Worm (Caenorhabditis elegans): ENCODE measurements around the gene F39G3.5.

- TF ChIP-seq elt-3 (tag; optimal IDR thresholded peaks at IDR 0.05) = no peak
- TF ChIP-seq fos-1 (tag; optimal IDR thresholded peaks at IDR 0.05) = no peak
- TF ChIP-seq pqm-1 (tag; optimal IDR thresholded peaks at IDR 0.05) = no peak
- no peak for TF ChIP-seq lin-15B (tag; optimal IDR thresholded peaks at IDR 0.05)
Measured at ce11 chrV:4681670-4682069, 40.7 kb upstream of the F39G3.5 start, which contains the start of gene K03B4.4.

Measured in whole organism, L3 larva.